Worm (Caenorhabditis elegans) whole organism, L1 larva: ENCODE data around the gene acs-5.
A peak's percentile ranks its signal among the peaks of the same experiment; 100 is the strongest.

Experiments
- C34B4.2 ChIP-seq: sonication (generic microtip); optimal IDR thresholded peaks from 2 replicates; lab custom pipeline; 2017; ENCODE audit warnings: mild to moderate bottlenecking, missing genetic modification characterization, missing compliant biosample characterization
- Y116A8C.19 ChIP-seq: sonication (generic microtip); optimal IDR thresholded peaks from 2 replicates; lab custom pipeline; 2016; ENCODE audit warnings: missing compliant biosample characterization, missing genetic modification characterization, borderline replicate concordance
- aly-2 ChIP-seq: fragments of 150-350 bp; optimal IDR thresholded peaks from 2 replicates; lab custom pipeline; 2014; ENCODE audit warnings: missing biosample characterization, missing genetic modification characterization
- blmp-1 ChIP-seq: fragments of 150-350 bp; optimal IDR thresholded peaks from 2 replicates; lab custom pipeline; 2014; ENCODE audit warnings: missing biosample characterization, missing genetic modification characterization
- ceh-88 ChIP-seq: fragments of 200-800 bp; sonication (Bioruptor generic); IDR thresholded peaks from 2 replicates; pipeline ENCODE4 v1.3.6; 2022; ENCODE audit warnings: missing genetic modification characterization, missing compliant biosample characterization
- ceh-90 ChIP-seq: sonication (generic microtip); optimal IDR thresholded peaks from 2 replicates; lab custom pipeline; 2016; ENCODE audit warnings: missing genetic modification characterization, missing compliant biosample characterization
- ces-1 ChIP-seq: fragments of 150-350 bp; optimal IDR thresholded peaks from 2 replicates; lab custom pipeline; 2014; ENCODE audit warnings: missing biosample characterization, missing genetic modification reagents, missing genetic modification characterization
- efl-1 ChIP-seq, 4 experiments: fragments of 150-350 bp; optimal IDR thresholded peaks in 3 of 4; peaks in 1 of 4; 1 replicate in 1 of 4; 2 replicates in 3 of 4; lab custom pipeline; 2014; ENCODE audit warnings: missing biosample characterization in 2 of 4, missing genetic modification characterization in 2 of 4, missing genetic modification reagents in 2 of 4
- elt-3 ChIP-seq, 6 experiments: fragments of 150-350 bp in 1 of 6; sonication (generic microtip); optimal IDR thresholded peaks; 2 replicates each; lab custom pipeline; 2017 to 2018; ENCODE audit warnings: missing biosample characterization in 6 of 6, missing genetic modification characterization in 6 of 6, inconsistent platforms in 1 of 6
- fkh-4 ChIP-seq: sonication (generic microtip); optimal IDR thresholded peaks from 2 replicates; lab custom pipeline; 2016; ENCODE audit warnings: missing compliant biosample characterization, missing genetic modification characterization, borderline replicate concordance
- fos-1 ChIP-seq: fragments of 150-350 bp; optimal IDR thresholded peaks from 2 replicates; lab custom pipeline; 2014; ENCODE audit warnings: missing biosample characterization, missing genetic modification characterization
- hlh-4 ChIP-seq: sonication (generic microtip); optimal IDR thresholded peaks from 2 replicates; lab custom pipeline; 2016; ENCODE audit warnings: mild to moderate bottlenecking, missing genetic modification characterization, missing compliant biosample characterization
- jun-1 ChIP-seq: fragments of 150-350 bp; optimal IDR thresholded peaks from 2 replicates; lab custom pipeline; 2014; ENCODE audit warnings: missing biosample characterization, missing genetic modification reagents, missing genetic modification characterization
- lin-13 ChIP-seq: fragments of 150-350 bp; optimal IDR thresholded peaks from 2 replicates; lab custom pipeline; 2014; ENCODE audit warnings: missing biosample characterization, missing genetic modification reagents, missing genetic modification characterization
- lin-35 ChIP-seq, 2 experiments: fragments of 150-350 bp; optimal IDR thresholded peaks; 2 replicates each; lab custom pipeline; 2014; ENCODE audit warnings: missing biosample characterization in 2 of 2, missing genetic modification characterization in 2 of 2, missing genetic modification reagents in 2 of 2
- lir-3 ChIP-seq: sonication (generic microtip); optimal IDR thresholded peaks from 2 replicates; lab custom pipeline; 2016; ENCODE audit warnings: mild to moderate bottlenecking, missing genetic modification characterization, moderate library complexity, missing compliant biosample characterization; ENCODE audit not compliant: poor library complexity
- mef-2 ChIP-seq: fragments of 150-350 bp; optimal IDR thresholded peaks from 2 replicates; lab custom pipeline; 2014; ENCODE audit warnings: missing biosample characterization, missing genetic modification characterization
- nhr-28 ChIP-seq: fragments of 150-350 bp; optimal IDR thresholded peaks from 2 replicates; lab custom pipeline; 2014; ENCODE audit warnings: missing biosample characterization, missing genetic modification characterization
- nhr-47 ChIP-seq: sonication (generic microtip); optimal IDR thresholded peaks from 2 replicates; lab custom pipeline; 2016; ENCODE audit warnings: mild to moderate bottlenecking, missing genetic modification characterization, moderate library complexity, missing compliant biosample characterization
- nhr-71 ChIP-seq: sonication (generic microtip); optimal IDR thresholded peaks from 2 replicates; lab custom pipeline; 2016; ENCODE audit warnings: mild to moderate bottlenecking, missing genetic modification characterization, moderate library complexity, missing compliant biosample characterization
- nhr-76 ChIP-seq: sonication (generic microtip); optimal IDR thresholded peaks from 2 replicates; lab custom pipeline; 2017; ENCODE audit warnings: missing biosample characterization, missing genetic modification characterization
- nhr-84 ChIP-seq: sonication (generic microtip); optimal IDR thresholded peaks from 2 replicates; lab custom pipeline; 2017; ENCODE audit warnings: missing biosample characterization, missing genetic modification characterization
- nhr-85 ChIP-seq: sonication (generic microtip); peaks from one replicate; lab custom pipeline; 2016; ENCODE audit warnings: missing genetic modification characterization, inconsistent platforms, missing compliant biosample characterization
- nhr-90 ChIP-seq: sonication (generic microtip); optimal IDR thresholded peaks from 2 replicates; lab custom pipeline; 2016; ENCODE audit warnings: mild to moderate bottlenecking, missing genetic modification characterization, missing compliant biosample characterization; ENCODE audit not compliant: poor library complexity
- skn-1 ChIP-seq: fragments of 150-350 bp; optimal IDR thresholded peaks from 2 replicates; lab custom pipeline; 2014; ENCODE audit warnings: missing biosample characterization, missing genetic modification characterization
- snu-23 ChIP-seq: sonication (generic microtip); optimal IDR thresholded peaks from 2 replicates; lab custom pipeline; 2016; ENCODE audit warnings: missing genetic modification characterization, missing compliant biosample characterization
- sptf-1 ChIP-seq: fragments of 150-350 bp; optimal IDR thresholded peaks from 2 replicates; lab custom pipeline; 2014; ENCODE audit warnings: missing biosample characterization, missing genetic modification characterization
- swsn-7 ChIP-seq: sonication (generic microtip); optimal IDR thresholded peaks from 2 replicates; lab custom pipeline; 2016; ENCODE audit warnings: missing genetic modification characterization, missing compliant biosample characterization
- tbx-2 ChIP-seq: sonication (generic microtip); optimal IDR thresholded peaks from 2 replicates; lab custom pipeline; 2016; ENCODE audit warnings: missing genetic modification characterization, missing compliant biosample characterization
- unc-130 ChIP-seq: fragments of 150-350 bp; optimal IDR thresholded peaks from 2 replicates; lab custom pipeline; 2017; ENCODE audit warnings: missing biosample characterization, missing genetic modification characterization, inconsistent platforms
- unc-62 ChIP-seq: fragments of 150-350 bp; optimal IDR thresholded peaks from 2 replicates; lab custom pipeline; 2014; ENCODE audit warnings: missing biosample characterization, missing genetic modification reagents, missing genetic modification characterization
- unc-86 ChIP-seq: sonication (generic microtip); optimal IDR thresholded peaks from 2 replicates; lab custom pipeline; 2016; ENCODE audit warnings: missing genetic modification characterization, missing compliant biosample characterization
- unc-98 ChIP-seq: fragments of 200-800 bp; sonication (Bioruptor generic); IDR thresholded peaks from 2 replicates; pipeline ENCODE4 v1.3.6; 2022; ENCODE audit warnings: missing genetic modification characterization, missing compliant biosample characterization
- zip-4 ChIP-seq: fragments of 200-800 bp; sonication (Bioruptor generic); optimal IDR thresholded peaks from 2 replicates; lab custom pipeline; 2018; ENCODE audit warnings: mild to moderate bottlenecking, missing genetic modification characterization, moderate library complexity, missing compliant biosample characterization
- ztf-4 ChIP-seq: fragments of 150-350 bp; optimal IDR thresholded peaks from 2 replicates; lab custom pipeline; 2014; ENCODE audit warnings: missing biosample characterization, missing genetic modification characterization

The acs-5 gene

DNA sequence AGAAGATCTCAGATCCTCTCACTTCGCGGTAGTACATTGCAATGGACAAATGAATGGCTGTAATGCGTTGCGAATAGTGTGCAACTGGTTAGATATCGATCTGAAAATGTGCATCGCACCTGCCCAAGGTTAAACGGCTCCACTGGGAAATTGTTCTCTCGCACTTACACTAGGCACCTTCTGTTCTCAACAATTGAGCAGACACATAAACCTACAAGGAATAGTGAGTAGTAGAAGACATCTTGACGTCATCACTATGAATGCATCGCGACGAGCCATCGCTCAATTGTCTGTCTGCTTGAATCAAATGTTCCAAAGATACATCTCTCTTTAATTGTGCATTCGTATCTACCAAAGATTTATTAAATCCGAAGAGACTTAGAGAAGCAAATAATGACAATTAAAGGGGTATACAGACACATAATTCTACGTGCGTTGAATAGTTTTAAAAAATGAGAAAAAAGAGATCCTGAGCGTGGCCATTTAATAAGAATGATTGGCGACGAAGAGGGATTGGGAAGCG is 19.7 kb upstream of the acs-5 start, which contains the start of gene T05D4.2:
Gene T05D4.2, minus strand, starts transcription at position 83 of the 523 bp plus-strand sequence.
- no peak for TF ChIP-seq blmp-1 (tag; lab: Kevin White, UChicago)
- TF ChIP-seq unc-130 (tag; lab: Kevin White, UChicago): no peak
- TF ChIP-seq nhr-90 (tag; lab: Kevin White, UChicago): no peak
- TF ChIP-seq swsn-7 (tag; lab: Kevin White, UChicago): peak; percentile 19
- TF ChIP-seq lin-13: no peak
- peak; percentile 2 for TF ChIP-seq snu-23 (GFP tag; lab: Kevin White, UChicago)
- peak; percentile 65 for TF ChIP-seq ztf-4 (tag; lab: Kevin White, UChicago)
- peak in 1 of 2 experiments; percentile 20 for TF ChIP-seq efl-1 (optimal IDR thresholded peaks at IDR 0.05; lab: Kevin White, UChicago)
- no peak for TF ChIP-seq efl-1 (GFP tag; optimal IDR thresholded peaks at IDR 0.05 in 1 of 2; lab: Kevin White, UChicago)
- no peak for TF ChIP-seq tbx-2 (tag; lab: Kevin White, UChicago)
- no peak for TF ChIP-seq hlh-4 (tag; lab: Kevin White, UChicago)
- no peak for TF ChIP-seq nhr-28 (tag; lab: Kevin White, UChicago)
- no peak for TF ChIP-seq fos-1 (tag; lab: Kevin White, UChicago)
- TF ChIP-seq aly-2 (tag; lab: Kevin White, UChicago): peak; percentile 11
- TF ChIP-seq nhr-71: peak; percentile 17
- TF ChIP-seq, all 84 proteins: peak for 6

DNA sequence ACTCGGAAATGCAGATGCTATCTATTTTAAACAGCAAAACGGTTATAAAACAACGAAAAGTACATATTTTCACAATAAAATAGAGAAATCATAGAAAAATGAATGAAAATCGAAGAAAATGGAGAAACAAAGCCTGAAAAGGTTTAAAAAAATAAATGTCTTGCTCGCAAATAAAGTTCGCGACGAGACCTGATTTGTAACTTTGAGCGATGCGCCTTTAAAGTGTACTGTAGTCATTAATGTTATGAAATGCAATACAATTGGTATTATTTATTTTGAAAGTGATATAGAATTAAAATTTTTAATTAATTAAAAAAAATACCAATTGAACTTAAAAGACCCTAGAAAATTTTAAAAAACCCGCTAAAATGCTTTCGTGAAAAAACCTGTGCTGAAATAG is 17.9 kb upstream of the acs-5 start:
- TF ChIP-seq ceh-90 (tag; lab: Kevin White, UChicago): no peak
- TF ChIP-seq hlh-4 (tag; lab: Kevin White, UChicago): no peak
- no peak for TF ChIP-seq mef-2 (tag; lab: Kevin White, UChicago)
- no peak for TF ChIP-seq skn-1
- no peak for TF ChIP-seq fkh-4 (tag; lab: Kevin White, UChicago)
- TF ChIP-seq jun-1 (tag; lab: Kevin White, UChicago): no peak
- TF ChIP-seq unc-98 (GFP tag; lab: Robert Waterston, UW): no peak
- no peak for TF ChIP-seq ceh-88
- TF ChIP-seq C34B4.2 (tag; lab: Kevin White, UChicago): no peak
- TF ChIP-seq lin-13: no peak
- no peak for TF ChIP-seq unc-62 (GFP tag; lab: Kevin White, UChicago)
- TF ChIP-seq nhr-47: no peak
- no peak for TF ChIP-seq nhr-76
- TF ChIP-seq sptf-1 (tag; lab: Kevin White, UChicago): no peak

ce11 chrIII:13560715-13561114 is 17.4 kb upstream of the acs-5 start:
- peak in 1 of 6 experiments; percentile 44 for TF ChIP-seq elt-3 (tag; optimal IDR thresholded peaks at IDR 0.05; lab: Kevin White, UChicago)
- peak; percentile 71 for TF ChIP-seq nhr-85
- TF ChIP-seq blmp-1 (tag; lab: Kevin White, UChicago): peak; percentile 99
- TF ChIP-seq nhr-28 (tag; lab: Kevin White, UChicago): no peak

DNA sequence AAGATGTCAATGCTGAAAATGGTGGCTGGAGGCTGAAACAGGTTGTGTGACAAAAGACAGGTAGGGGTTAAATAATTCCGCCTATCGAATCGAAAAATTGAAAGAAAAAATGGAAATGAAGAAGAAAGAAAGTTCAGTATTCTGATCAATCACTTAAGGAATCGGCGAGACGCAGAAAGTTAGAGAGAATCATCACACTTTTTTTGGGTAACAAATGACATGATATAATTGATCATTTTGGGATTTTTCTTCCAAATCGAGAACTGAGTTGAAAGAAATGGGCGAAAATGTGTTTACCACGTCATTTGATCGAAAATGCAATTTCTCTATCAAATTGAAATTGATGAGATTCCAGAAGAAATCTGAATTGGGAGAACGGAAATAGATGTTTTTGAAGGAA is 12.7 kb upstream of the acs-5 start:
- TF ChIP-seq fkh-4 (tag; lab: Kevin White, UChicago) (no peak), unc-130 (tag; lab: Kevin White, UChicago) (no peak), lir-3 (tag; lab: Kevin White, UChicago) (no peak), nhr-85 (peak; percentile 58), ces-1 (GFP tag; lab: Kevin White, UChicago) (no peak), lin-35 (GFP tag; optimal IDR thresholded peaks at IDR 0.05; lab: Kevin White, UChicago) (peak in 1 of 2 experiments; percentile 24), blmp-1 (tag; lab: Kevin White, UChicago) (peak; percentile 80), unc-86 (tag; lab: Kevin White, UChicago) (no peak), unc-98 (GFP tag; lab: Robert Waterston, UW) (no peak), fos-1 (tag; lab: Kevin White, UChicago) (no peak), elt-3 (tag; optimal IDR thresholded peaks at IDR 0.05; lab: Kevin White, UChicago) (peak in 1 of 6 experiments; percentile 33), zip-4 (GFP tag; lab: Kevin White, UChicago) (no peak), nhr-84 (tag; lab: Kevin White, UChicago) (no peak), Y116A8C.19 (tag; lab: Kevin White, UChicago) (no peak), snu-23 (GFP tag; lab: Kevin White, UChicago) (peak; percentile 5)
